Worm (Caenorhabditis elegans) whole organism, L1 larva: ENCODE measurements around the gene H04D03.7.

Experiments
- C04F5.9 ChIP-seq: sonication (generic microtip); optimal IDR thresholded peaks from 2 replicates; lab custom pipeline; 2016; ENCODE audit warnings: missing genetic modification characterization, missing compliant biosample characterization
- C16A3.4 ChIP-seq: fragments of 150-350 bp; optimal IDR thresholded peaks from 2 replicates; lab custom pipeline; 2014; ENCODE audit warnings: missing biosample characterization, missing genetic modification characterization
- C34B4.2 ChIP-seq: sonication (generic microtip); optimal IDR thresholded peaks from 2 replicates; lab custom pipeline; 2017; ENCODE audit warnings: mild to moderate bottlenecking, missing genetic modification characterization, missing compliant biosample characterization
- Y116A8C.19 ChIP-seq: sonication (generic microtip); optimal IDR thresholded peaks from 2 replicates; lab custom pipeline; 2016; ENCODE audit warnings: missing compliant biosample characterization, missing genetic modification characterization, borderline replicate concordance
- aha-1 ChIP-seq: fragments of 150-350 bp; optimal IDR thresholded peaks from 2 replicates; lab custom pipeline; 2014; ENCODE audit warnings: missing biosample characterization, missing genetic modification characterization
- alr-1 ChIP-seq: fragments of 200-800 bp; sonication (Bioruptor generic); optimal IDR thresholded peaks from 2 replicates; lab custom pipeline; 2018; ENCODE audit warnings: borderline replicate concordance, mild to moderate bottlenecking, missing genetic modification characterization, missing compliant biosample characterization
- ceh-8 ChIP-seq: fragments of 200-800 bp; sonication (Bioruptor generic); optimal IDR thresholded peaks from 2 replicates; lab custom pipeline; 2018; ENCODE audit warnings: mild to moderate bottlenecking, missing genetic modification characterization, moderate library complexity, missing compliant biosample characterization
- ceh-88 ChIP-seq: fragments of 200-800 bp; sonication (Bioruptor generic); IDR thresholded peaks from 2 replicates; pipeline ENCODE4 v1.3.6; 2022; ENCODE audit warnings: missing genetic modification characterization, missing compliant biosample characterization
- efl-3 ChIP-seq: fragments of 200-800 bp; sonication (Bioruptor generic); optimal IDR thresholded peaks from 2 replicates; lab custom pipeline; 2018; ENCODE audit warnings: mild to moderate bottlenecking, missing genetic modification characterization, missing compliant biosample characterization
- ets-5 ChIP-seq: fragments of 200-800 bp; sonication (Bioruptor generic); IDR thresholded peaks from 2 replicates; pipeline ENCODE4 v1.3.6; 2022; ENCODE audit warnings: missing genetic modification characterization, missing compliant biosample characterization
- fkh-10 ChIP-seq: sonication (generic microtip); optimal IDR thresholded peaks from 2 replicates; lab custom pipeline; 2017; ENCODE audit warnings: missing biosample characterization, missing genetic modification reagents, missing genetic modification characterization
- fkh-4 ChIP-seq: sonication (generic microtip); optimal IDR thresholded peaks from 2 replicates; lab custom pipeline; 2016; ENCODE audit warnings: missing compliant biosample characterization, missing genetic modification characterization, borderline replicate concordance
- fkh-8 ChIP-seq: sonication (generic microtip); optimal IDR thresholded peaks from 2 replicates; lab custom pipeline; 2016; ENCODE audit warnings: mild to moderate bottlenecking, missing genetic modification characterization, missing compliant biosample characterization
- hlh-17 ChIP-seq: fragments of 200-800 bp; sonication (Bioruptor generic); optimal IDR thresholded peaks from 2 replicates; lab custom pipeline; 2018; ENCODE audit warnings: missing genetic modification characterization, mild to moderate bottlenecking, missing compliant biosample characterization, moderate library complexity, borderline replicate concordance
- hpl-2 ChIP-seq: fragments of 150-350 bp; optimal IDR thresholded peaks from 2 replicates; lab custom pipeline; 2014; ENCODE audit warnings: missing biosample characterization, missing genetic modification reagents, missing genetic modification characterization
- irx-1 ChIP-seq: sonication (generic microtip); optimal IDR thresholded peaks from 2 replicates; lab custom pipeline; 2016; ENCODE audit warnings: missing genetic modification characterization, missing compliant biosample characterization
- isw-1 ChIP-seq: fragments of 200-800 bp; sonication (Bioruptor generic); IDR thresholded peaks from 2 replicates; pipeline ENCODE4 v1.3.6; 2022; ENCODE audit warnings: missing genetic modification characterization, missing compliant biosample characterization
- lin-15B ChIP-seq: fragments of 150-350 bp; sonication (generic microtip); optimal IDR thresholded peaks from 3 replicates; lab custom pipeline; 2014; ENCODE audit warnings: missing biosample characterization, missing genetic modification characterization
- lin-39 ChIP-seq: fragments of 150-350 bp; optimal IDR thresholded peaks from 2 replicates; lab custom pipeline; 2014; ENCODE audit warnings: missing biosample characterization, missing genetic modification reagents, missing genetic modification characterization
- lir-3 ChIP-seq: sonication (generic microtip); optimal IDR thresholded peaks from 2 replicates; lab custom pipeline; 2016; ENCODE audit warnings: mild to moderate bottlenecking, missing genetic modification characterization, moderate library complexity, missing compliant biosample characterization; ENCODE audit not compliant: poor library complexity
- mef-2 ChIP-seq: fragments of 150-350 bp; optimal IDR thresholded peaks from 2 replicates; lab custom pipeline; 2014; ENCODE audit warnings: missing biosample characterization, missing genetic modification characterization
- nhr-237 ChIP-seq: fragments of 150-350 bp; optimal IDR thresholded peaks from 2 replicates; lab custom pipeline; 2014; ENCODE audit warnings: missing biosample characterization, missing genetic modification characterization
- nhr-77 ChIP-seq: fragments of 150-350 bp; optimal IDR thresholded peaks from 2 replicates; lab custom pipeline; 2014; ENCODE audit warnings: missing biosample characterization, missing genetic modification characterization
- nhr-84 ChIP-seq: sonication (generic microtip); optimal IDR thresholded peaks from 2 replicates; lab custom pipeline; 2017; ENCODE audit warnings: missing biosample characterization, missing genetic modification characterization
- pag-3 ChIP-seq: sonication (generic microtip); optimal IDR thresholded peaks from 2 replicates; lab custom pipeline; 2017; ENCODE audit warnings: missing genetic modification characterization, mild to moderate bottlenecking, missing compliant biosample characterization, antibody characterized with exemption, borderline replicate concordance; ENCODE audit not compliant: insufficient read depth
- sox-4 ChIP-seq: sonication (generic microtip); optimal IDR thresholded peaks from 2 replicates; lab custom pipeline; 2016; ENCODE audit warnings: missing genetic modification characterization, missing compliant biosample characterization
- sup-37 ChIP-seq: fragments of 200-800 bp; sonication (Bioruptor generic); optimal IDR thresholded peaks from 2 replicates; lab custom pipeline; 2018; ENCODE audit warnings: mild to moderate bottlenecking, missing genetic modification characterization, missing compliant biosample characterization
- swsn-7 ChIP-seq: sonication (generic microtip); optimal IDR thresholded peaks from 2 replicates; lab custom pipeline; 2016; ENCODE audit warnings: missing genetic modification characterization, missing compliant biosample characterization
- tbx-2 ChIP-seq: sonication (generic microtip); optimal IDR thresholded peaks from 2 replicates; lab custom pipeline; 2016; ENCODE audit warnings: missing genetic modification characterization, missing compliant biosample characterization
- unc-130 ChIP-seq: fragments of 150-350 bp; optimal IDR thresholded peaks from 2 replicates; lab custom pipeline; 2017; ENCODE audit warnings: missing biosample characterization, missing genetic modification characterization, inconsistent platforms
- vab-15 ChIP-seq: sonication (generic microtip); optimal IDR thresholded peaks from 2 replicates; lab custom pipeline; 2017; ENCODE audit warnings: missing genotype, mild to moderate bottlenecking, missing genetic modification characterization, missing compliant biosample characterization
- xbp-1 ChIP-seq: sonication (generic microtip); optimal IDR thresholded peaks from 2 replicates; lab custom pipeline; 2016; ENCODE audit warnings: missing genetic modification characterization, missing compliant biosample characterization
- zag-1 ChIP-seq: fragments of 150-350 bp; optimal IDR thresholded peaks from 2 replicates; lab custom pipeline; 2014; ENCODE audit warnings: missing biosample characterization, missing genetic modification characterization
- zip-4 ChIP-seq: fragments of 200-800 bp; sonication (Bioruptor generic); optimal IDR thresholded peaks from 2 replicates; lab custom pipeline; 2018; ENCODE audit warnings: mild to moderate bottlenecking, missing genetic modification characterization, moderate library complexity, missing compliant biosample characterization
- ztf-4 ChIP-seq: fragments of 150-350 bp; optimal IDR thresholded peaks from 2 replicates; lab custom pipeline; 2014; ENCODE audit warnings: missing biosample characterization, missing genetic modification characterization

The H04D03.7 gene

DNA sequence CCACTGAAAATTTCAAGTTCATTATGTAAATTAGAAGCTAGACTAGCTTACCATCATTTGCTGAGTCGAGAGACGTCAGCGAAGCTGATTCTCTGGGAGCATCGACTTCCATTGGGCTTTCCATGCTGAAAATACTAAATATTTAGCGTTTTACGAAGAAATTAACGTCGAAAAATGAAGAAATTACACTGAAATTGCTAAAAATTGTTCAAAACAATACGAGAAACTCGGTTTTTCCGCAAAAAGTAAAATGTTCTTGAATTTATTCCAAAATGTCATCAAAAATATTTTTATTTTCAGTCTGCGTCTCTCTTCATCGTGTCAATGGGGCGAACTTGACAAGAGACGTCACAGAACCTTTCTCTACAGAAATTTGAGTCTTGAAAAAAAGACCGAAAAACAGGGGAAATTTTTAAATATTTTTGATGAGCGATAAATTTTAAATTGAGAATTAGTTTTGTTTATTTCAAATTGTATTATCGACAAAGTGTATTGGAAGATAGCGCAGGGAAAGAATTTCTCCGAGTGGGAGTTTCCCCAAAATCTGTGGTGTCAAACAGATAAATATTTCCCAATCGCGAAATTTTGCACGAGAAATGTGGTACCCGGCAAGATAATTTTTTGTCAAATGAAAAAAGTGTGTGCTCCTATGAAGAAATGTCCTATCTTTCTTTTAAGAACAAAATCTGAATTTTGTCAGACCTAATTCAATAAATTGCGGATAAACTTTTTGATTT, 14.0 kb upstream of the H04D03.7 start, which contains the start of gene ecps-1 (continued):
- peak; percentile 79 for TF ChIP-seq nhr-77 (tag; lab: Kevin White, UChicago)
- TF ChIP-seq C04F5.9 (tag; lab: Kevin White, UChicago): peak; percentile 81
- peak; percentile 92 for TF ChIP-seq tbx-2 (tag; lab: Kevin White, UChicago)
- TF ChIP-seq mef-2 (tag; lab: Kevin White, UChicago): no peak
- TF ChIP-seq zag-1: no peak
- no peak for TF ChIP-seq aha-1
- peak; percentile 50 for TF ChIP-seq sup-37 (GFP tag; lab: Kevin White, UChicago)
- no peak for TF ChIP-seq nhr-84 (tag; lab: Kevin White, UChicago)
- no peak for TF ChIP-seq hlh-17
- TF ChIP-seq fkh-4 (tag; lab: Kevin White, UChicago): peak; percentile 76
- TF ChIP-seq Y116A8C.19 (tag; lab: Kevin White, UChicago): peak; percentile 21
- peak; percentile 95 for TF ChIP-seq lir-3 (tag; lab: Kevin White, UChicago)

DNA sequence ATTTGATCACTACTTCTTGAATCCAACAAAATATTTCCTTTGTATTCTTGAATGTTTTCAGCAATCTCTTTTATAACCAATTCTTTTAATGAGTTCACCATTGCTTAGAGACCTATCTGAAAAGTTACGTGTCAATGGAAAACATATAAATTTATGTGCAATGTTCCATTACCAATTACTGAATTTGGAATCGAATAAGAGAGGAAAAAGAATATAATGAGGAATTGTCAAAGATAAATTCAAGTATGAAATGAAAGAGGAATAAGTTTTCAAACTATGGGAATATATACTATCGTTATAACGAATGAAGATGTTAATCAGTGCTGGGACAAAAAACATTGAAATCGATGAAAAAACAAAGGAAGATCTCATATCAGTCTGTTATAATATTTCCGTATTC, 4.4 kb upstream of the H04D03.7 start, which contains the start of gene H04D03.4:
TSS of gene H04D03.4 (minus strand) at position 101 of the 400 bp plus-strand sequence.
- no peak for TF ChIP-seq lir-3 (tag; lab: Kevin White, UChicago)
- TF ChIP-seq lin-15B: no peak
- no peak for TF ChIP-seq efl-3 (GFP tag; lab: Kevin White, UChicago)
- no peak for TF ChIP-seq irx-1 (tag; lab: Kevin White, UChicago)
- TF ChIP-seq fkh-4 (tag; lab: Kevin White, UChicago): no peak
- TF ChIP-seq nhr-237 (tag; lab: Kevin White, UChicago): no peak
- no peak for TF ChIP-seq hpl-2 (GFP tag; lab: Kevin White, UChicago)
- no peak for TF ChIP-seq C34B4.2 (tag; lab: Kevin White, UChicago)
- no peak for TF ChIP-seq sup-37 (GFP tag; lab: Kevin White, UChicago)
- TF ChIP-seq C16A3.4: no peak
- TF ChIP-seq fkh-10: no peak
- TF ChIP-seq unc-130 (tag; lab: Kevin White, UChicago): no peak
- TF ChIP-seq ets-5 (GFP tag; lab: Robert Waterston, UW): no peak
- no peak for TF ChIP-seq lin-39 (tag; lab: Kevin White, UChicago)
- no peak for TF ChIP-seq isw-1 (GFP tag; lab: Robert Waterston, UW)
- TF ChIP-seq zip-4 (GFP tag; lab: Kevin White, UChicago): no peak
- TF ChIP-seq ztf-4 (tag; lab: Kevin White, UChicago): no peak
- TF ChIP-seq ceh-8: no peak
- TF ChIP-seq hlh-17: no peak

DNA sequence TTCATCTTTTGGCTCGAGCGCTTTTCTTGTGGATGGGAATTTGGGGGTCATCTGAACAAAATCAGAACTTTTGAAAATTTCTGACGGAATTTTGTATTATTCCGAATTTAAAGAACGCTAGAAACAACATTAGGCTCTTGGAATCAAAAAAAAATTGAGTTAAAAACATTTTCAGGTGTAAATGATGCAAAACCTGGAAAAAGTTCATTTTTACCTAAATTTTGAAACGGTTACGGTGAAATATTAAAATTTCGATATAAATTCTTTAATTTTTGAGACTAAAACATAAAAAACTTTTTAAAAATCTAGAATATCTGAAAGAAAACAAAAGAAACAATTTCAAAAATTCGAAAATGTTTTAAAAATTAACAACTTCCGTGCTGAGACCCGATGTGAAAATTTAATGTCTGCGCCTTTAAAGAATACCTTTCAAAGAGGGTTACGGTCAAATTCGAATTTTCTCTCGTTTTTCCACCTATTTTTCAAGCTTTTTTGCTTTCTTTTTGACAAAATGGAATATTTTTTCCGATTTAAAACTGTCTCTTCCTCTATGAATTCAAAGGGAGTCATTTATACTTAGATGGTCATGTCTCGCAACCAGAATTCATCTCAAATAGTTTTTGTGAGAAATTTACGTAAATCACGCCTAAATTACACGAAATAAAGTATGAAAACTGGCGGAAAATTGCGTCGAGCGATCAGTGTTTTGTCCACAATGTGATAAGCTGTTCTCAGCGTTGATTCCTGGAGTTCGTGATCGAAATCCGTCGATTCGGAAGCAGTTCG, 4.1 kb downstream of the H04D03.7 start, which contains the start of the genes H04D03.2 and ecps-2:
TSS of gene H04D03.2 (minus strand) at position 51 of the 786 bp plus-strand sequence.
TSS of gene ecps-2 (plus strand) at position 736 of the 786 bp plus-strand sequence.
- TF ChIP-seq sox-4: no peak
- no peak for TF ChIP-seq hpl-2 (GFP tag; lab: Kevin White, UChicago)
- TF ChIP-seq vab-15 (tag; lab: Kevin White, UChicago): no peak
- TF ChIP-seq sup-37 (GFP tag; lab: Kevin White, UChicago): no peak
- TF ChIP-seq nhr-84 (tag; lab: Kevin White, UChicago): no peak
- no peak for TF ChIP-seq isw-1 (GFP tag; lab: Robert Waterston, UW)
- no peak for TF ChIP-seq xbp-1 (tag; lab: Kevin White, UChicago)
- TF ChIP-seq ceh-88 (GFP tag; lab: Robert Waterston, UW): no peak
- TF ChIP-seq alr-1: no peak
- no peak for TF ChIP-seq fkh-8 (tag; lab: Kevin White, UChicago)
- no peak for TF ChIP-seq fkh-10
- TF ChIP-seq pag-3 (tag; lab: Kevin White, UChicago): no peak
- TF ChIP-seq unc-130 (tag; lab: Kevin White, UChicago): no peak
- no peak for TF ChIP-seq swsn-7 (tag; lab: Kevin White, UChicago)
